Fruit fly (Drosophila melanogaster) whole organism, embryonic: ENCODE measurements around the gene CG9674.

Experiments
- Antp ChIP-seq: fragments of 200-800 bp; sonication (Bioruptor generic); optimal IDR thresholded peaks from 3 replicates; lab custom pipeline; 2016; ENCODE audit warnings: missing biosample characterization, missing genetic modification characterization
- CG10274 ChIP-seq: fragments of 200-800 bp; sonication (Bioruptor generic); optimal IDR thresholded peaks from 3 replicates; lab custom pipeline; 2017; ENCODE audit warnings: missing biosample characterization, mild to moderate bottlenecking, missing genetic modification characterization
- CG10543 ChIP-seq: fragments of 200-800 bp; sonication (Bioruptor generic); optimal IDR thresholded peaks from 3 replicates; lab custom pipeline; 2017; ENCODE audit warnings: missing biosample characterization, mild to moderate bottlenecking, missing genetic modification characterization, moderate library complexity
- CG10565 ChIP-seq: fragments of 200-800 bp; sonication (Bioruptor generic); optimal IDR thresholded peaks from 3 replicates; lab custom pipeline; 2016; ENCODE audit warnings: missing biosample characterization, mild to moderate bottlenecking, missing genetic modification characterization
- CG11085 ChIP-seq: fragments of 200-800 bp; sonication (Bioruptor generic); IDR thresholded peaks from 2 replicates; pipeline ENCODE4 v1.3.6; 2022; ENCODE audit warnings: missing biosample characterization, missing genetic modification characterization
- CG1233 ChIP-seq: fragments of 200-800 bp; sonication (Bioruptor generic); optimal IDR thresholded peaks from 4 replicates; lab custom pipeline; 2018; ENCODE audit warnings: missing biosample characterization, mild to moderate bottlenecking, missing genetic modification characterization
- CG13287 ChIP-seq: fragments of 200-800 bp; sonication (Bioruptor generic); IDR thresholded peaks from 2 replicates; pipeline ENCODE4 v1.3.6; 2022; ENCODE audit warnings: missing biosample characterization, missing genetic modification characterization; ENCODE audit not compliant: partially characterized antibody
- CG13424 ChIP-seq: fragments of 200-800 bp; sonication (Bioruptor generic); optimal IDR thresholded peaks from 2 replicates; lab custom pipeline; 2019; ENCODE audit warnings: missing biosample characterization, mild to moderate bottlenecking, missing genetic modification characterization, moderate library complexity
- CG14965 ChIP-seq: fragments of 200-800 bp; sonication (Bioruptor generic); optimal IDR thresholded peaks from 2 replicates; lab custom pipeline; 2016; ENCODE audit warnings: missing biosample characterization, missing genetic modification characterization, borderline replicate concordance
- CG17359 ChIP-seq: fragments of 200-800 bp; sonication (Bioruptor generic); optimal IDR thresholded peaks from 3 replicates; lab custom pipeline; 2018; ENCODE audit warnings: missing biosample characterization, mild to moderate bottlenecking, missing genetic modification characterization, moderate library complexity
- CG18599 ChIP-seq: fragments of 200-800 bp; sonication (Bioruptor generic); optimal IDR thresholded peaks from 3 replicates; lab custom pipeline; 2017; ENCODE audit warnings: missing biosample characterization, missing genetic modification characterization, mild to moderate bottlenecking, moderate library complexity, missing genetic modification reagents
- CG2120 ChIP-seq: fragments of 200-800 bp; sonication (Bioruptor generic); optimal IDR thresholded peaks from 3 replicates; lab custom pipeline; 2016; ENCODE audit warnings: missing biosample characterization, missing genetic modification characterization
- CG4820 ChIP-seq: fragments of 200-800 bp; sonication (Bioruptor generic); optimal IDR thresholded peaks from 3 replicates; lab custom pipeline; 2016; ENCODE audit warnings: missing biosample characterization, missing genetic modification characterization
- CG5180 ChIP-seq: fragments of 200-800 bp; sonication (Bioruptor generic); optimal IDR thresholded peaks from 3 replicates; lab custom pipeline; 2017; ENCODE audit warnings: missing biosample characterization, missing genetic modification characterization, mild to moderate bottlenecking, moderate library complexity, missing genetic modification reagents
- CG6791 ChIP-seq: fragments of 200-800 bp; sonication (Bioruptor generic); IDR thresholded peaks from 3 replicates; pipeline ENCODE4 v1.3.6; 2022; ENCODE audit warnings: missing biosample characterization, missing genetic modification characterization; ENCODE audit not compliant: partially characterized antibody
- CG7928 ChIP-seq: fragments of 200-800 bp; sonication (Bioruptor generic); optimal IDR thresholded peaks from 2 replicates; lab custom pipeline; 2017; ENCODE audit warnings: missing biosample characterization, mild to moderate bottlenecking, missing genetic modification characterization
- CG9609 ChIP-seq: fragments of 200-800 bp; sonication (Bioruptor generic); optimal IDR thresholded peaks from 3 replicates; lab custom pipeline; 2016; ENCODE audit warnings: missing biosample characterization, missing genetic modification characterization
- Drgx ChIP-seq: fragments of 200-800 bp; sonication (Bioruptor generic); IDR thresholded peaks from 2 replicates; pipeline ENCODE4 v1.3.6; 2022; ENCODE audit warnings: missing biosample characterization, missing genetic modification characterization
- E2f1 ChIP-seq: fragments of 200-800 bp; sonication (Bioruptor generic); IDR thresholded peaks from 2 replicates; pipeline ENCODE4 v1.3.6; 2022; ENCODE audit warnings: missing biosample characterization, missing genetic modification characterization
- Eip74EF ChIP-seq, 2 experiments: fragments of 200-800 bp in 1 of 2; fragments of >200 bp in 1 of 2; sonication (Bioruptor generic) in 1 of 2; optimal IDR thresholded peaks; 2 replicates each; lab custom pipeline; 2017 to 2019; ENCODE audit warnings: missing biosample characterization in 2 of 2, missing genetic modification characterization in 2 of 2, mild to moderate bottlenecking in 1 of 2, moderate library complexity in 1 of 2
- Med ChIP-seq: fragments of 200-800 bp; sonication (Bioruptor generic); peaks from one replicate; lab custom pipeline; 2016; ENCODE audit warnings: missing biosample characterization, missing genetic modification characterization, mild to moderate bottlenecking, inconsistent platforms, moderate library complexity
- NfI ChIP-seq: fragments of 200-800 bp; sonication (Bioruptor generic); optimal IDR thresholded peaks from 3 replicates; lab custom pipeline; 2018; ENCODE audit warnings: missing biosample characterization, mild to moderate bottlenecking, missing genetic modification characterization, moderate library complexity
- Taf1 ChIP-seq: fragments of 200-800 bp; sonication (Bioruptor generic); IDR thresholded peaks from 2 replicates; pipeline ENCODE4 v1.3.6; 2022; ENCODE audit warnings: missing biosample characterization, missing genetic modification characterization
- amos ChIP-seq: fragments of 200-800 bp; sonication (Bioruptor generic); IDR thresholded peaks from 2 replicates; pipeline ENCODE4 v1.3.6; 2022; ENCODE audit warnings: missing biosample characterization, missing genetic modification characterization; ENCODE audit not compliant: partially characterized antibody
- bab2 ChIP-seq: fragments of 200-800 bp; sonication (Bioruptor generic); optimal IDR thresholded peaks from 2 replicates; lab custom pipeline; 2016; ENCODE audit warnings: missing biosample characterization, missing genetic modification characterization
- cas ChIP-seq: fragments of 200-800 bp; sonication (Bioruptor generic); IDR thresholded peaks from 2 replicates; pipeline ENCODE4 v1.3.6; 2022; ENCODE audit warnings: missing biosample characterization, missing genetic modification characterization
- cg ChIP-seq: fragments of 200-800 bp; sonication (Bioruptor generic); optimal IDR thresholded peaks from 3 replicates; lab custom pipeline; 2019; ENCODE audit warnings: missing biosample characterization, mild to moderate bottlenecking, missing genetic modification characterization, moderate library complexity
- chif ChIP-seq, 2 experiments: fragments of 200-800 bp; sonication (Bioruptor generic); optimal IDR thresholded peaks; 3 replicates each; lab custom pipeline; 2016; ENCODE audit warnings: missing biosample characterization in 2 of 2, missing genetic modification characterization in 2 of 2
- corto ChIP-seq: fragments of 200-800 bp; sonication (Bioruptor generic); optimal IDR thresholded peaks from 2 replicates; lab custom pipeline; 2016; ENCODE audit warnings: missing biosample characterization, mild to moderate bottlenecking, missing genetic modification characterization, moderate library complexity
- crc ChIP-seq: fragments of 200-800 bp; sonication (Bioruptor generic); optimal IDR thresholded peaks from 2 replicates; lab custom pipeline; 2016; ENCODE audit warnings: missing biosample characterization, missing genetic modification characterization
- croc ChIP-seq: fragments of 200-800 bp; sonication (Bioruptor generic); conservative IDR thresholded peaks from 3 replicates; pipeline ENCODE4 v1.3.6; 2022; ENCODE audit warnings: missing biosample characterization, missing genetic modification characterization
- en ChIP-seq: fragments of 200-800 bp; sonication (Bioruptor generic); optimal IDR thresholded peaks from 2 replicates; lab custom pipeline; 2016; ENCODE audit warnings: missing biosample characterization, missing genetic modification characterization
- eve ChIP-seq, 2 experiments: fragments of >200 bp; optimal IDR thresholded peaks; 2 replicates each; lab custom pipeline; 2017; ENCODE audit warnings: missing biosample characterization in 2 of 2, missing genetic modification characterization in 2 of 2
- hkb ChIP-seq, 2 experiments: fragments of 200-800 bp in 1 of 2; fragments of >200 bp in 1 of 2; sonication (Bioruptor generic) in 1 of 2; IDR thresholded peaks in 1 of 2; optimal IDR thresholded peaks in 1 of 2; 2 replicates each; pipeline versions ENCODE4 v1.3.6 to Lab custom; 2017 to 2022; ENCODE audit warnings: missing biosample characterization in 1 of 2, missing genetic modification characterization in 1 of 2
- kah ChIP-seq: fragments of 200-800 bp; sonication (Bioruptor generic); optimal IDR thresholded peaks from 2 replicates; lab custom pipeline; 2018; ENCODE audit warnings: missing biosample characterization, mild to moderate bottlenecking, missing genetic modification characterization
- lbe ChIP-seq: fragments of 200-800 bp; sonication (Bioruptor generic); optimal IDR thresholded peaks from 2 replicates; lab custom pipeline; 2016; ENCODE audit warnings: missing biosample characterization, mild to moderate bottlenecking, missing genetic modification characterization
- nom ChIP-seq: fragments of 200-800 bp; sonication (Bioruptor generic); optimal IDR thresholded peaks from 2 replicates; lab custom pipeline; 2017; ENCODE audit warnings: missing biosample characterization, missing genetic modification characterization, mild to moderate bottlenecking, moderate library complexity, missing genetic modification reagents
- prd ChIP-seq, 3 experiments: fragments of >200 bp in 2 of 3; fragments of 200-800 bp in 1 of 3; sonication (Bioruptor generic) in 1 of 3; optimal IDR thresholded peaks in 2 of 3; IDR thresholded peaks in 1 of 3; 2 replicates in 2 of 3; 3 replicates in 1 of 3; pipeline versions ENCODE4 v1.3.6 to Lab custom; 2017 to 2022; ENCODE audit warnings: missing biosample characterization in 1 of 3, missing genetic modification characterization in 1 of 3
- repo ChIP-seq: fragments of 200-800 bp; sonication (Bioruptor generic); optimal IDR thresholded peaks from 2 replicates; lab custom pipeline; 2016; ENCODE audit warnings: missing biosample characterization, missing genetic modification characterization
- row ChIP-seq: fragments of 200-800 bp; sonication (Bioruptor generic); IDR thresholded peaks from 3 replicates; pipeline ENCODE4 v1.3.6; 2022; ENCODE audit warnings: missing biosample characterization, missing genetic modification characterization
- sens ChIP-seq: fragments of 200-800 bp; sonication (Bioruptor generic); peaks from one replicate; lab custom pipeline; 2016; ENCODE audit warnings: missing biosample characterization, missing genetic modification characterization
- slbo ChIP-seq: fragments of 200-800 bp; sonication (Bioruptor generic); IDR thresholded peaks from 2 replicates; pipeline ENCODE4 v1.3.6; 2022; ENCODE audit warnings: missing biosample characterization, missing genetic modification characterization
- vvl ChIP-seq: fragments of 200-800 bp; sonication (Bioruptor generic); IDR thresholded peaks from 2 replicates; pipeline ENCODE4 v1.3.6; 2022; ENCODE audit warnings: missing biosample characterization, missing genetic modification characterization

The CG9674 gene

dm6 chr3L:16800026-16800425 is 7.5 kb downstream of the CG9674 start (continued):
- peak; percentile 74 for TF ChIP-seq Med (GFP tag; lab: Kevin White, UChicago)
- peak; percentile 56 for TF ChIP-seq CG10543 (GFP tag; lab: Kevin White, UChicago)
- no peak for TF ChIP-seq crc (GFP tag; lab: Kevin White, UChicago)
- no peak for TF ChIP-seq CG7928 (GFP tag; lab: Kevin White, UChicago)
- no peak for TF ChIP-seq Antp (GFP tag; lab: Kevin White, UChicago)
- TF ChIP-seq CG1233: peak; percentile 11

- TF ChIP-seq nom (peak; percentile 40), CG9609 (GFP tag; lab: Kevin White, UChicago) (no peak), cg (GFP tag; lab: Kevin White, UChicago) (no peak), cas (no peak), lbe (GFP tag; lab: Kevin White, UChicago) (peak; percentile 63), corto (GFP tag; lab: Kevin White, UChicago) (peak; percentile 73), chif (GFP tag; optimal IDR thresholded peaks at IDR 0.05; lab: Kevin White, UChicago) (peak in 1 of 2 experiments; percentile 16), hkb (optimal IDR thresholded peaks at IDR 0.05; lab: Kevin White, UChicago) (no peak), hkb (GFP tag; IDR thresholded peaks at IDR 0.05; lab: Robert Waterston, UW) (0 out of 2 replicates have a peak, but pooled peaks have one; percentile 29), row (0 out of 3 replicates have a peak, but pooled peaks have one; percentile 35), CG10274 (GFP tag; lab: Kevin White, UChicago) (no peak), vvl (peak; percentile 40), prd (optimal IDR thresholded peaks at IDR 0.05; lab: Kevin White, UChicago) (no peak), prd (GFP tag; IDR thresholded peaks at IDR 0.05; lab: Robert Waterston, UW) (0 out of 3 replicates have a peak, but pooled peaks have one; percentile 4), CG14965 (no peak), CG2120 (peak; percentile 8), Taf1 (no peak), CG13424 (tag; lab: Kevin White, UChicago) (no peak), eve (GFP tag; optimal IDR thresholded peaks at IDR 0.05; lab: Kevin White, UChicago) (no peak), CG17359 (tag; lab: Kevin White, UChicago) (peak; percentile 5), croc (no peak), crc (GFP tag; lab: Kevin White, UChicago) (no peak), Eip74EF (GFP tag; optimal IDR thresholded peaks at IDR 0.05; lab: Kevin White, UChicago) (no peak), CG4820 (GFP tag; lab: Kevin White, UChicago) (no peak), bab2 (GFP tag; lab: Kevin White, UChicago) (no peak), sens (GFP tag; lab: Kevin White, UChicago) (peak; percentile 52), CG18599 (no peak), NfI (peak; percentile 14), CG5180 (GFP tag; lab: Kevin White, UChicago) (peak; percentile 35), amos (GFP tag; lab: Robert Waterston, UW) (no peak), CG10565 (GFP tag; lab: Kevin White, UChicago) (no peak), en (GFP tag; lab: Kevin White, UChicago) (no peak), repo (GFP tag; lab: Kevin White, UChicago) (no peak), CG11085 (GFP tag; lab: Robert Waterston, UW) (no peak), Med (GFP tag; lab: Kevin White, UChicago) (peak; percentile 76), Drgx (GFP tag; lab: Robert Waterston, UW) (peak; percentile 64; the same call in 1 of the 2 replicates), CG6791 (GFP tag; lab: Robert Waterston, UW) (no peak), E2f1 (GFP tag; lab: Robert Waterston, UW) (0 out of 2 replicates have a peak, but pooled peaks have one; percentile 13), slbo (GFP tag; lab: Robert Waterston, UW) (peak; percentile 29; the same call in 1 of the 2 replicates), CG13287 (GFP tag; lab: Robert Waterston, UW) (no peak), kah (GFP tag; lab: Kevin White, UChicago) (no peak)
- TF ChIP-seq, all 482 proteins: peak for 17
Measured at dm6 chr3L:16796603-16797002, 10.9 kb downstream of the CG9674 start.
